Worm (Caenorhabditis elegans): ENCODE data around the gene mpk-2.

Gene mpk-2

DNA sequence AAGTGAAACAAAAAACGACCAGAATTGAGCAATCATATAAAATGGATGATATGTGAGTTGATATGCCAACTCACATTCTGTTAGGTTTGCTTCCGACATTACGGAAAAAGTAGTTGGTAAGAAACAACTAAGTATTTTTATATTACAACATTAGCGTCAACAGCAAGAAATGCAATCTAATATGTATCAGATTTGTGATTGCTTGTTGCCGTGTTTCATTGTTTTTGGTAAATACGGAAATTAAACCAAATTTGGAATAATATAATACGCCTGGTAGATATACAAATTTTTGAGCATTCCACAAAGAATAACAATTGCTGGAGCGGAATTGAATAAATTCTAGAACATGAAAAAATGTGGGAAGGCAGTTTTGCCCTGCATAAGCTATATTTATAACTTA, 50.6 kb downstream of the mpk-2 start, which contains the start of gene srb-12:
srb-12 (minus strand) TSS at position 101 of the 400 bp plus-strand sequence.
- no peak for TF ChIP-seq hmbx-1 (tag; optimal IDR thresholded peaks at IDR 0.05)
- no peak for TF ChIP-seq tra-4 (tag; optimal IDR thresholded peaks at IDR 0.05)
- TF ChIP-seq tbx-37 (GFP tag; conservative IDR thresholded peaks at IDR 0.05): no peak
- no peak for TF ChIP-seq B0310.2 (tag; optimal IDR thresholded peaks at IDR 0.05)
- TF ChIP-seq F13C5.2 (tag; optimal IDR thresholded peaks at IDR 0.05): no peak
- no peak for TF ChIP-seq sea-1 (GFP tag; conservative IDR thresholded peaks at IDR 0.05)
- no peak for TF ChIP-seq tbx-11 (GFP tag; IDR thresholded peaks at IDR 0.05)
- no peak for TF ChIP-seq flt-1 (GFP tag; IDR thresholded peaks at IDR 0.05)
- no peak for TF ChIP-seq aly-1 (tag; optimal IDR thresholded peaks at IDR 0.05)
- no peak for TF ChIP-seq ceh-36 (tag; optimal IDR thresholded peaks at IDR 0.05)
- TF ChIP-seq hmg-4 (GFP tag; optimal IDR thresholded peaks at IDR 0.05): no peak

DNA sequence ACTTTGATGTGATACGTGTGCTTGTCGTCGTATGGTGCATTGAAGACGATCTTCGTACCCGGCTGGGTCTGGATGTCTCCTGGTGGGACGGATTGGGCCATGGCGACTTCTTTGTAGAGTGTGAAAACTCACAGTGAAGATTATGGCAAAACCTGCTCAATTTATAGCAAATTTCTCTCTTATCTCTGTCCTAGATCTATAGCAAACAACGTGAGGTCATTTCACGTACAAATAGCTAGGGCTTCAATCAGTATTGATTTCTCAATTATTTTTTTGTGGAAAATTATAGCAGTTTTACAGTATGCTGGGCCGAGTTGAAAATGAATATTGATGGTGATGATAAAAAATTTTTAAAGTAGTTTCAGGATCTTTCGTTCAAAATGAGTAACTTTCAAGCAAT, 53.1 kb downstream of the mpk-2 start, which contains the start of gene msp-45:
msp-45 (minus strand) TSS at position 101 of the 400 bp plus-strand sequence.
- no peak for TF ChIP-seq tbx-11 (GFP tag; IDR thresholded peaks at IDR 0.05)
- no peak for TF ChIP-seq B0310.2 (tag; optimal IDR thresholded peaks at IDR 0.05)
- TF ChIP-seq sea-1 (GFP tag; conservative IDR thresholded peaks at IDR 0.05): no peak
- no peak for TF ChIP-seq F13C5.2 (tag; optimal IDR thresholded peaks at IDR 0.05)
- no peak for TF ChIP-seq aly-1 (tag; optimal IDR thresholded peaks at IDR 0.05)
- TF ChIP-seq hmg-4 (GFP tag; optimal IDR thresholded peaks at IDR 0.05): no peak

DNA sequence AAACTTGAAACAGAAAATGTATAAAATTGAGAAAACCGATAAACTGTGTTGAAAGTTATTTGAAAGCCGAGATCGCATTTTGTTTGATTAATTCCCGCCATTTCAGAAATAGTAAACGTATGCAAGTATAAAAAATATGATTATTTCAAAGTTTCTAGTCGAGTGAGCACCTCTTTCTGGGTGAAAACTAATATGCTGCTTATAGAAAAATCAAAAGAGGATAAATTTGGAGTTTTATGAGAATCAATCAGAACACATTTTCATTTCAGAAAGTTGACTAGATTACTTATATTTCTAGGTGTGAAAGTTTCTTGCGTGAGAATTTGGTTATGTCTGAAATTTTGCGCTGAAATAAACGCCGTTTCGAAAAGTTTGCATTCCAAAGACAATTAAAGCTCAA, 53.6 kb downstream of the mpk-2 start, which contains the start of gene srb-13:
srb-13 (minus strand) TSS at position 101 of the 400 bp plus-strand sequence.
- TF ChIP-seq tra-4 (tag; optimal IDR thresholded peaks at IDR 0.05) (no peak), ets-7 (tag; optimal IDR thresholded peaks at IDR 0.05) (no peak), hmg-4 (GFP tag; optimal IDR thresholded peaks at IDR 0.05) (no peak)
